Worm (Caenorhabditis elegans): ENCODE results near the gene twk-8.

- no peak for TF ChIP-seq tab-1 (GFP tag; IDR thresholded peaks at IDR 0.05)
- TF ChIP-seq ref-1 (GFP tag; conservative IDR thresholded peaks at IDR 0.05) = no peak
- no peak for TF ChIP-seq ztf-29 (GFP tag; IDR thresholded peaks at IDR 0.05)
Observed at ce11 chrIV:9045252-9045651, 36.9 kb upstream of the twk-8 start, which contains the start of gene Y73F4A.1.

Data from whole organism, midembryonic.